Fruit fly (Drosophila melanogaster): ENCODE data around the gene mab-21.

mab-21 gene

dm6 chrX:6054031-6054430, 41.0 kb upstream of the mab-21 start:
- TF ChIP-seq Mad (GFP tag; optimal IDR thresholded peaks at IDR 0.05): no peak
- TF ChIP-seq bsh (GFP tag; optimal IDR thresholded peaks at IDR 0.05): no peak
- TF ChIP-seq CG7963 (GFP tag; IDR thresholded peaks at IDR 0.05; ENCODE audit: partially characterized antibody): no peak
- TF ChIP-seq CG13424 (tag; optimal IDR thresholded peaks at IDR 0.05): no peak
- no peak for TF ChIP-seq lab (GFP tag; optimal IDR thresholded peaks at IDR 0.05)
- TF ChIP-seq sens (GFP tag): peak; percentile 1
- no peak for TF ChIP-seq CG6765 (GFP tag; optimal IDR thresholded peaks at IDR 0.05)
- no peak for TF ChIP-seq Eip74EF (GFP tag; optimal IDR thresholded peaks at IDR 0.05)

dm6 chrX:6052855-6053254, 39.9 kb upstream of the mab-21 start:
- TF ChIP-seq CG17186 (GFP tag; optimal IDR thresholded peaks at IDR 0.05) (no peak), croc (GFP tag; conservative IDR thresholded peaks at IDR 0.05) (no peak), Drgx (GFP tag; IDR thresholded peaks at IDR 0.05) (peak; percentile 50; the same call in 1 of the 2 replicates), Rx (GFP tag; IDR thresholded peaks at IDR 0.05) (no peak), scrt (GFP tag; optimal IDR thresholded peaks at IDR 0.05) (no peak), CG11398 (GFP tag; optimal IDR thresholded peaks at IDR 0.05) (no peak)

dm6 chrX:6050935-6051656, 38.1 kb upstream of the mab-21 start:
- TF ChIP-seq Drgx (GFP tag; IDR thresholded peaks at IDR 0.05): 0 out of 2 replicates have a peak, but pooled peaks have one; percentile 7
- no peak for TF ChIP-seq Xbp1 (GFP tag; optimal IDR thresholded peaks at IDR 0.05)
- TF ChIP-seq CG4328 (GFP tag; optimal IDR thresholded peaks at IDR 0.05): no peak
- TF ChIP-seq Ets65A (GFP tag): peak; percentile 31

dm6 chrX:6050282-6050934, 37.4 kb upstream of the mab-21 start, which contains the start of gene CG5921:
TSS of gene CG5921 (plus strand) at chrX:6050828.
- TF ChIP-seq Spps (tag; optimal IDR thresholded peaks at IDR 0.05) (no peak), Dip3 (GFP tag; optimal IDR thresholded peaks at IDR 0.05) (no peak), CG8359 (GFP tag; optimal IDR thresholded peaks at IDR 0.05; ENCODE audit: borderline replicate concordance) (no peak), CG16813 (GFP tag; IDR thresholded peaks at IDR 0.05; ENCODE audit: partially characterized antibody) (no peak), gfzf (GFP tag; optimal IDR thresholded peaks at IDR 0.05) (peak; percentile 52), Atf6 (GFP tag; IDR thresholded peaks at IDR 0.05) (no peak), CG10543 (GFP tag; optimal IDR thresholded peaks at IDR 0.05) (no peak), MBD-R2 (GFP tag; IDR thresholded peaks at IDR 0.05) (no peak), CG4730 (GFP tag; IDR thresholded peaks at IDR 0.05) (no peak), Nf-YB (GFP tag; optimal IDR thresholded peaks at IDR 0.05) (no peak), pfk (GFP tag; optimal IDR thresholded peaks at IDR 0.05) (no peak), Fer3 (tag; optimal IDR thresholded peaks at IDR 0.05) (no peak), unc-4 (GFP tag; IDR thresholded peaks at IDR 0.05; ENCODE audit: partially characterized antibody) (0 out of 2 replicates have a peak, but pooled peaks have one; percentile 15), CG16815 (GFP tag; optimal IDR thresholded peaks at IDR 0.05) (no peak), NFAT (GFP tag; IDR thresholded peaks at IDR 0.05) (no peak), CG10366 (GFP tag; IDR thresholded peaks at IDR 0.05) (no peak), CG3065 (GFP tag; optimal IDR thresholded peaks at IDR 0.05) (no peak), Jarid2 (GFP tag; optimal IDR thresholded peaks at IDR 0.05) (peak; percentile 22), sqz (GFP tag; optimal IDR thresholded peaks at IDR 0.05) (peak; percentile 54), NK7.1 (GFP tag; optimal IDR thresholded peaks at IDR 0.05) (no peak), pita (GFP tag; optimal IDR thresholded peaks at IDR 0.05) (no peak), CG8290 (GFP tag; optimal IDR thresholded peaks at IDR 0.05) (peak; percentile 88), CG8290 (tag; optimal IDR thresholded peaks at IDR 0.05) (peak in 1 of 2 experiments; percentile 50), CG9797 (GFP tag; optimal IDR thresholded peaks at IDR 0.05) (no peak), MTF-1 (GFP tag; optimal IDR thresholded peaks at IDR 0.05; ENCODE audit: borderline replicate concordance) (no peak), CG31388 (GFP tag; optimal IDR thresholded peaks at IDR 0.05) (no peak), CG15696 (tag; optimal IDR thresholded peaks at IDR 0.05) (no peak)
